Fruit fly (Drosophila melanogaster): Measurements from ENCODE around the gene CG17075.
A peak's percentile ranks its signal among the peaks of the same experiment; 100 is the strongest.

The CG17075 gene

DNA sequence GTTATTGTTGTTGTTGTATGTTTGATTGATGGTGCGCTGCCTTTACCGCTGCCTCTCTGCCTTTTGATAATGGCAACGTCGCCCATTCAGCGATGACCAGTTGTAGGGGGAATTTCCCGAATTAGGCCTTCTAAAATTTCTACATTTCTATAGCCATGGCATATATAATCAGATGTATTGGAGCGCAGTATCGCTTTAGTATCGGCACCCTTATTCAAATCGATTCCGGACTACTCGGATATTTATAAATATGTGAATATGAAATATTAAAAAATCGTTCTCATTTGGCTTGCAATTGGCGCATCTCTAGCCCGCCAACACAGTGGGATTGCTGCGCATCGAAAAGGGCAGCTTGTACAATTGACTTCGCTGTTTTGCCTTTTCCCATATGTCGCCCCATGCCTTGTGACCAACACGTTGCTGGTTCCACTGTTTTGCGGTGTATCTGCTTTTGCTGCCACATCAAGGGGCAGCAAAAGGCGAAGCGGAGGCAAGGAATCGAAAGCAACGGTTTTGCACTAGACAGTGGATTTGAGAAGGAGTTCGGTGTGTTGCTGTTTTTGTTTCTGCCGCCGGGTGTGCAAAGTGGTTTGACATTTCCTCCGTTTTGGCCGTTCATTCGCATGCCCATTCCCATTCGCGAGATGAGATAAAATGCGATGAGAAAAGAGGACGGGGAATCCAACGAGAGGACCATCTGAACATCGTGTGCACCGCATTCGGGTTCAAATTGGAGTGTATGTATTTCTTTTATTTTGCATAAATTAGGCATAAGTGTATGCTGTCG, 42.5 kb downstream of the CG17075 start (continued):
- peak; percentile 70 for TF ChIP-seq CG9727 (GFP tag; optimal IDR thresholded peaks at IDR 0.05)

DNA sequence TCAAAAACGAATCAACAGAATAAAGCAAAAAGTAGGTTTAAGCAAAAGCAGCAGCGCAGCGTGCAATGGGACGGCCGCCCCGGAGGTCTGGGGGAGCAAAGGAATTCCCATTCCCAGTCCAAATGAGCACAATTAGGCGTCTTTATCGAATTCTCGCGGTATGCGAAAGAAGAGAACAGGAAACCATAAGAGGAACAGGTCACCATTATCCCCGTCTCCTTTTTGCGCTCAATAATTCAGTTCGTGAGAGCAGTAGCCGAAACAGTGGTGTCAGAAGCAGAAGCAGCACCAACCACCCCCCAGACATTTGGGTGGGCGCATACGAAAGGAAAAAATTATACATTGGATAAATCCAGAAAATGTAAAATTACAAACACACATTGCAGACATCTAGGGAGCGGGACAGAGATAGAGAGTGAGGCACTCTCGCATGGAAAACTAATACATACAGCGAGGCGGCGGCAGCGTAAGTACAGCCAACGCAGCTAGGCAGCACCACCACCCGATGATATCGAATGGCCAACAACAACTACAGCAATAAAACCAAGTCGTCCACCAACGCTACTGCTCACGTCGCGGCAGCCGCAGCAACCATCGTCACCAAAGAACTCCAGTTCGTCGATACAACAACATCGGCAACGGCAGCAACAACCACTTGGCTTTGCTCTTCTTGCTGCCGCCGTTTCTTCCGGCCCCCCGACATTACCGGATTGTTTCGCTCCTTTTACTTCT, 43.3 kb downstream of the CG17075 start:
- TF ChIP-seq CG32767 (GFP tag; IDR thresholded peaks at IDR 0.05) (peak; percentile 27; the same call in 1 of the 2 replicates), Scr (GFP tag; IDR thresholded peaks at IDR 0.05; ENCODE audit: partially characterized antibody) (peak; percentile 39; the same call in 1 of the 2 replicates), crol (GFP tag; IDR thresholded peaks at IDR 0.05) (peak; percentile 77), pros (GFP tag; optimal IDR thresholded peaks at IDR 0.05) (peak; percentile 99), kni (GFP tag; optimal IDR thresholded peaks at IDR 0.05) (peak; percentile 81), ab (GFP tag; optimal IDR thresholded peaks at IDR 0.05) (no peak), chm (GFP tag; IDR thresholded peaks at IDR 0.05) (peak; percentile 33; the same call in 1 of the 2 replicates), cad (GFP tag; optimal IDR thresholded peaks at IDR 0.05) (peak; percentile 71), CG12744 (GFP tag; optimal IDR thresholded peaks at IDR 0.05) (no peak), CG9932 (GFP tag; IDR thresholded peaks at IDR 0.05) (no peak), chinmo (GFP tag; IDR thresholded peaks at IDR 0.05; ENCODE audit: partially characterized antibody) (peak; percentile 83; the same call in 3 of the 4 replicates), CG2875 (GFP tag; optimal IDR thresholded peaks at IDR 0.05) (no peak), abd-A (tag; optimal IDR thresholded peaks at IDR 0.05) (peak; percentile 46), cg (GFP tag; optimal IDR thresholded peaks at IDR 0.05) (peak; percentile 69), z (GFP tag; IDR thresholded peaks at IDR 0.05) (0 out of 3 replicates have a peak, but pooled peaks have one; percentile 21), CG4360 (GFP tag; IDR thresholded peaks at IDR 0.05) (peak; percentile 98), CG34224 (GFP tag; IDR thresholded peaks at IDR 0.05; ENCODE audit: partially characterized antibody) (0 out of 3 replicates have a peak, but pooled peaks have one; percentile 33), Trl (optimal IDR thresholded peaks at IDR 0.05) (peak; percentile 17 to 57), Trl (GFP tag; optimal IDR thresholded peaks at IDR 0.05) (no peak), CG34376 (GFP tag; optimal IDR thresholded peaks at IDR 0.05) (no peak), Pdp1 (GFP tag; optimal IDR thresholded peaks at IDR 0.05) (no peak), gcm2 (GFP tag; optimal IDR thresholded peaks at IDR 0.05) (no peak), wek (GFP tag; optimal IDR thresholded peaks at IDR 0.05) (no peak), kah (GFP tag; optimal IDR thresholded peaks at IDR 0.05) (peak; percentile 33), sna (GFP tag; IDR thresholded peaks at IDR 0.05; ENCODE audit: partially characterized antibody) (0 out of 2 replicates have a peak, but pooled peaks have one; percentile 19), CG13287 (GFP tag; IDR thresholded peaks at IDR 0.05; ENCODE audit: partially characterized antibody) (0 out of 2 replicates have a peak, but pooled peaks have one; percentile 3), CG15073 (GFP tag; optimal IDR thresholded peaks at IDR 0.05) (no peak), CG10147 (GFP tag; optimal IDR thresholded peaks at IDR 0.05) (no peak), CG17612 (GFP tag; IDR thresholded peaks at IDR 0.05) (no peak), Aef1 (GFP tag; IDR thresholded peaks at IDR 0.05) (0 out of 3 replicates have a peak, but pooled peaks have one; percentile 9), sd (tag; optimal IDR thresholded peaks at IDR 0.05) (peak; percentile 65), Med (GFP tag) (peak; percentile 48), Kr (GFP tag; optimal IDR thresholded peaks at IDR 0.05) (peak; percentile 6), CG12769 (tag; optimal IDR thresholded peaks at IDR 0.05) (no peak), BEAF-32 (GFP tag; optimal IDR thresholded peaks at IDR 0.05) (peak; percentile 29), CG17186 (GFP tag; optimal IDR thresholded peaks at IDR 0.05) (no peak), amos (GFP tag; IDR thresholded peaks at IDR 0.05; ENCODE audit: partially characterized antibody) (peak; percentile 31; the same call in 1 of the 2 replicates), nerfin-1 (tag; optimal IDR thresholded peaks at IDR 0.05) (peak; percentile 88), Adf1 (GFP tag; IDR thresholded peaks at IDR 0.05) (peak; percentile 78), Dll (GFP tag; IDR thresholded peaks at IDR 0.05; ENCODE audit: partially characterized antibody) (0 out of 4 replicates have a peak, but pooled peaks have one; percentile 46), Deaf1 (tag; optimal IDR thresholded peaks at IDR 0.05) (peak; percentile 59), lov (optimal IDR thresholded peaks at IDR 0.05) (no peak), lov (GFP tag; IDR thresholded peaks at IDR 0.05) (0 out of 3 replicates have a peak, but pooled peaks have one; percentile 22)
